Worm (Caenorhabditis elegans) whole organism, late embryonic: ENCODE data around the gene lst-4.

Source experiments
- C08G9.2 ChIP-seq: sonication (generic microtip); optimal IDR thresholded peaks from 2 replicates; lab custom pipeline; 2016; ENCODE audit warnings: mild to moderate bottlenecking, missing genetic modification characterization, moderate library complexity, missing compliant biosample characterization
- madf-2 ChIP-seq: sonication (generic microtip); optimal IDR thresholded peaks from 2 replicates; lab custom pipeline; 2017; ENCODE audit warnings: missing genetic modification characterization, missing compliant biosample characterization
- pha-4 ChIP-seq: fragments of 150-350 bp; optimal IDR thresholded peaks from 2 replicates; lab custom pipeline; 2018; ENCODE audit warnings: missing biosample characterization, missing genetic modification reagents, missing genetic modification characterization
- ztf-16 ChIP-seq: sonication (generic microtip); optimal IDR thresholded peaks from 2 replicates; lab custom pipeline; 2017; ENCODE audit warnings: missing genetic modification characterization, missing compliant biosample characterization

DNA sequence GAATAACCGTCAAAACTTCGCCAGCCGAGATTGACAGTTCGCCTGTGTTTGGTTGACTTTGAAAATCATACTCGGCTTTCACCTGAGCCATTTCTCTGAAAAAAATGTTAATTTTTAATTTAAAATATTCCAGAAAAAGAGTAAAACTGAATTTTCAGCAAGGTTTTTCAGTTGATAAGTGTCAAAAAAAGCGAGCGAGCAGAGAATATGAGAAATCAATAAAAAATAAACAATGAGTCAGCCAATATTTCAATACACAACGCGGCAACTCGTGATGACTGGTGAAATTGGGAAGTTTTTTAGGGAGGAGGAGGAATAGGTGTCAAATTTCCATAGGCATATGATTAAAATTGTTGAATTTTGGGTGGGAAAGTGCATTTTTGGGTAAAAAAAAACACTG, at the start of gene lst-4:
- TF ChIP-seq C08G9.2 (tag; lab: Kevin White, UChicago) (no peak), pha-4 (tag; lab: Kevin White, UChicago) (no peak), ztf-16 (no peak), madf-2 (tag; lab: Kevin White, UChicago) (no peak)
